Fruit fly (Drosophila melanogaster): ENCODE results near the gene Ube4A.

The Ube4A gene

dm6 chr2L:6671409-6671808, 13.1 kb downstream of the Ube4A start (continued):
- TF ChIP-seq ranshi (GFP tag; IDR thresholded peaks at IDR 0.05), result no peak
- TF ChIP-seq br (optimal IDR thresholded peaks at IDR 0.05), result no peak
- no peak for TF ChIP-seq CG7357 (GFP tag; IDR thresholded peaks at IDR 0.05)
- peak; percentile 48 for TF ChIP-seq sens (GFP tag)
- no peak for TF ChIP-seq jing (GFP tag; optimal IDR thresholded peaks at IDR 0.05)
- no peak for TF ChIP-seq NK7.1 (GFP tag; optimal IDR thresholded peaks at IDR 0.05)
- TF ChIP-seq dan (GFP tag; IDR thresholded peaks at IDR 0.05), result no peak

dm6 chr2L:6673211-6674012, 15.1 kb downstream of the Ube4A start, which contains the start of gene Spn27A:
TSS of gene Spn27A (minus strand) at chr2L:6673347.
- TF ChIP-seq HLH54F (GFP tag; optimal IDR thresholded peaks at IDR 0.05), result peak; percentile 70
- TF ChIP-seq ems (GFP tag; optimal IDR thresholded peaks at IDR 0.05), result peak; percentile 27
- peak; percentile 42 for TF ChIP-seq maf-S (GFP tag; optimal IDR thresholded peaks at IDR 0.05)
- TF ChIP-seq da (GFP tag; optimal IDR thresholded peaks at IDR 0.05), result no peak
- TF ChIP-seq Bgb (GFP tag; IDR thresholded peaks at IDR 0.05; ENCODE audit: partially characterized antibody), result peak; percentile 30; the same call in 1 of the 2 replicates
- no peak for TF ChIP-seq Deaf1 (tag; optimal IDR thresholded peaks at IDR 0.05)
- TF ChIP-seq CG9876 (GFP tag; optimal IDR thresholded peaks at IDR 0.05), result no peak
- peak; percentile 19 for TF ChIP-seq ERR (GFP tag; optimal IDR thresholded peaks at IDR 0.05)
- peak; percentile 78 for TF ChIP-seq B-H2 (GFP tag; optimal IDR thresholded peaks at IDR 0.05)
- peak; percentile 66 for TF ChIP-seq oc (tag; optimal IDR thresholded peaks at IDR 0.05)
- peak; percentile 25 for TF ChIP-seq CG17568 (GFP tag; optimal IDR thresholded peaks at IDR 0.05)
- TF ChIP-seq Doc2 (GFP tag; IDR thresholded peaks at IDR 0.05), result no peak
- TF ChIP-seq CG42726 (GFP tag; IDR thresholded peaks at IDR 0.05; ENCODE audit: partially characterized antibody), result no peak
- peak; percentile 46 for TF ChIP-seq CG9609 (GFP tag; optimal IDR thresholded peaks at IDR 0.05)
- TF ChIP-seq CG10543 (GFP tag; optimal IDR thresholded peaks at IDR 0.05), result peak; percentile 23
- peak; percentile 57 for TF ChIP-seq CG4424 (GFP tag; optimal IDR thresholded peaks at IDR 0.05)
- TF ChIP-seq CG18764 (GFP tag; optimal IDR thresholded peaks at IDR 0.05), result peak; percentile 35
- TF ChIP-seq NK7.1 (GFP tag; optimal IDR thresholded peaks at IDR 0.05), result peak; percentile 42
- peak; percentile 29 for TF ChIP-seq CG34376 (GFP tag; optimal IDR thresholded peaks at IDR 0.05)
- TF ChIP-seq Eip74EF (GFP tag; optimal IDR thresholded peaks at IDR 0.05), result peak in 1 of 2 experiments; percentile 53
- TF ChIP-seq ac (GFP tag; optimal IDR thresholded peaks at IDR 0.05), result no peak
- peak; percentile 61 for TF ChIP-seq CG13424 (tag; optimal IDR thresholded peaks at IDR 0.05)
- TF ChIP-seq CG7745 (tag; optimal IDR thresholded peaks at IDR 0.05), result no peak
- peak; percentile 7; the same call in 1 of the 2 replicates for TF ChIP-seq sens-2 (GFP tag; IDR thresholded peaks at IDR 0.05)
- TF ChIP-seq sna (GFP tag; IDR thresholded peaks at IDR 0.05; ENCODE audit: partially characterized antibody), result no peak
- no peak; the same call in 1 of the 2 replicates for TF ChIP-seq CG14667 (GFP tag; IDR thresholded peaks at IDR 0.05)
- peak; percentile 59 for TF ChIP-seq gsb-n (tag; optimal IDR thresholded peaks at IDR 0.05)
- peak; percentile 15 for TF ChIP-seq CG10462 (GFP tag; optimal IDR thresholded peaks at IDR 0.05)
- peak; percentile 60 for TF ChIP-seq nau (GFP tag; optimal IDR thresholded peaks at IDR 0.05)
- TF ChIP-seq zen2 (GFP tag; IDR thresholded peaks at IDR 0.05; ENCODE audit: partially characterized antibody), result peak; percentile 6; the same call in 1 of the 3 replicates
- TF ChIP-seq CG8089 (GFP tag; optimal IDR thresholded peaks at IDR 0.05), result peak; percentile 40
- TF ChIP-seq Rx (GFP tag; IDR thresholded peaks at IDR 0.05), result no peak
- peak; percentile 47 for TF ChIP-seq CG1792 (GFP tag; optimal IDR thresholded peaks at IDR 0.05)
- TF ChIP-seq lbe (GFP tag; optimal IDR thresholded peaks at IDR 0.05), result peak; percentile 31
- TF ChIP-seq btn (GFP tag; optimal IDR thresholded peaks at IDR 0.05), result peak; percentile 1
- peak; percentile 25 for TF ChIP-seq mirr (GFP tag; optimal IDR thresholded peaks at IDR 0.05)
- peak; percentile 51 for TF ChIP-seq tx (GFP tag; optimal IDR thresholded peaks at IDR 0.05)
- TF ChIP-seq CG10267 (tag; optimal IDR thresholded peaks at IDR 0.05), result peak; percentile 95
- peak; percentile 32 for TF ChIP-seq Atf-2 (GFP tag; optimal IDR thresholded peaks at IDR 0.05)
- TF ChIP-seq BEAF-32 (GFP tag; optimal IDR thresholded peaks at IDR 0.05), result peak; percentile 42
- 0 out of 2 replicates have a peak, but pooled peaks have one; percentile 34 for TF ChIP-seq E2f1 (GFP tag; IDR thresholded peaks at IDR 0.05)
- TF ChIP-seq Jarid2 (GFP tag; optimal IDR thresholded peaks at IDR 0.05), result peak; percentile 64
